Fruit fly (Drosophila melanogaster) whole organism, prepupa: Measurements from ENCODE around the gene scu.

Experiments
- Gug ChIP-seq: fragments of 200-800 bp; sonication (Bioruptor generic); IDR thresholded peaks from 2 replicates; pipeline ENCODE4 v1.3.6; 2022; ENCODE audit warnings: missing biosample characterization, missing genetic modification characterization
- Sox102F ChIP-seq: fragments of 200-800 bp; sonication (Bioruptor generic); optimal IDR thresholded peaks from 2 replicates; lab custom pipeline; 2016; ENCODE audit warnings: missing biosample characterization, mild to moderate bottlenecking, missing genetic modification characterization
- Sox14 ChIP-seq: fragments of 200-800 bp; sonication (Bioruptor generic); optimal IDR thresholded peaks from 3 replicates; lab custom pipeline; 2016; ENCODE audit warnings: missing biosample characterization, missing genetic modification characterization
- acj6 ChIP-seq: fragments of 200-800 bp; sonication (Bioruptor generic); optimal IDR thresholded peaks from 3 replicates; lab custom pipeline; 2016; ENCODE audit warnings: missing biosample characterization, missing genetic modification characterization
- vri ChIP-seq: fragments of 200-800 bp; sonication (Bioruptor generic); optimal IDR thresholded peaks from 3 replicates; lab custom pipeline; 2016; ENCODE audit warnings: missing biosample characterization, mild to moderate bottlenecking, missing genetic modification characterization

- TF ChIP-seq Gug (GFP tag; lab: Robert Waterston, UW): no peak
- TF ChIP-seq vri: no peak
- no peak for TF ChIP-seq acj6 (GFP tag; lab: Kevin White, UChicago)
- no peak for TF ChIP-seq Sox102F
- TF ChIP-seq Sox14: no peak
These were observed 48.9 kb downstream of the scu start for dm6 chrX:18139950-18140349.
